Worm (Caenorhabditis elegans): ENCODE measurements around the gene F58F12.1.

DNA sequence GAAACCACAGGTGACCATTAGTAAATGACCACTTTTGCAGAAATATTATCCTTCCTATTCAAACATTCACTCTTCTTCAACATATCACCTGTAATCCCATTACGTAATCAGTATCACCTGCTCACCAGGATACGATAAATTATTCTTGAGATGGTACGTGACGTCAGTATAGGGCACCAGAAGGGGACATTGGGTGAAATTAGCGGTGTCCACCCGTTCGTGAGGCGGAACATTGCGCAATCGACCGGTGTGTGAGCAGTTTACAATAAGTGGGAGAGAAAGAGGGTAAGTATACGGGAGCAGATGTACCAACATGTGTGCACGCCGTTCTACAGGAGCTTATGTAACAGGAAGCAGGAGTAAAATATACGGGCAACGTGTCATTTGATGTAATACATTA, 34.6 kb downstream of the F58F12.1 start:
- TF ChIP-seq nhr-12 (tag; optimal IDR thresholded peaks at IDR 0.05) (no peak), nhr-77 (tag; optimal IDR thresholded peaks at IDR 0.05) (no peak), nhr-11 (tag; optimal IDR thresholded peaks at IDR 0.05) (no peak), unc-62 (GFP tag; optimal IDR thresholded peaks at IDR 0.05) (no peak), ama-1 (optimal IDR thresholded peaks at IDR 0.05) (no peak), zag-1 (tag; optimal IDR thresholded peaks at IDR 0.05) (no peak), egl-27 (tag; optimal IDR thresholded peaks at IDR 0.05) (no peak)
